Fruit fly (Drosophila melanogaster) whole organism, wandering third instar larva: Measurements from ENCODE around the gene CG33784.

Source experiments
- Abd-B ChIP-seq: fragments of >200 bp; optimal IDR thresholded peaks from 2 replicates; lab custom pipeline; 2017; ENCODE audit warnings: missing biosample characterization, missing genetic modification characterization
- CG32264 ChIP-seq: fragments of 200-800 bp; sonication (Bioruptor generic); optimal IDR thresholded peaks from 2 replicates; lab custom pipeline; 2016; ENCODE audit warnings: missing biosample characterization, missing genetic modification characterization
- CG9705 ChIP-seq: fragments of 200-800 bp; sonication (Bioruptor generic); optimal IDR thresholded peaks from 2 replicates; lab custom pipeline; 2018; ENCODE audit warnings: missing biosample characterization, mild to moderate bottlenecking, missing genetic modification characterization
- CrebA ChIP-seq: fragments of 200-800 bp; sonication (Bioruptor generic); optimal IDR thresholded peaks from 2 replicates; lab custom pipeline; 2016; ENCODE audit warnings: missing biosample characterization, mild to moderate bottlenecking, missing genetic modification characterization, borderline replicate concordance
- Dfd ChIP-seq: fragments of >200 bp; optimal IDR thresholded peaks from 2 replicates; lab custom pipeline; 2017; ENCODE audit warnings: missing biosample characterization, missing genetic modification characterization
- Dif ChIP-seq: fragments of 200-275, 200-300 bp; sonication (Bioruptor generic); optimal IDR thresholded peaks from 2 replicates; lab custom pipeline; 2018; ENCODE audit warnings: missing biosample characterization, missing genetic modification characterization; ENCODE audit not compliant: partially characterized antibody
- GATAd ChIP-seq: sonication (Bioruptor generic); optimal IDR thresholded peaks from 2 replicates; lab custom pipeline; 2016; ENCODE audit warnings: missing biosample characterization, missing genetic modification characterization
- HLH106 ChIP-seq: fragments of 200-800 bp; optimal IDR thresholded peaks from 3 replicates; lab custom pipeline; 2019; ENCODE audit warnings: missing biosample characterization, mild to moderate bottlenecking, missing genetic modification characterization, moderate library complexity
- Hnf4 ChIP-seq: fragments of 200-800 bp; sonication (Bioruptor generic); optimal IDR thresholded peaks from 2 replicates; lab custom pipeline; 2016; ENCODE audit warnings: missing biosample characterization, mild to moderate bottlenecking, missing genetic modification characterization
- Hr78 ChIP-seq: fragments of >200 bp; optimal IDR thresholded peaks from 2 replicates; lab custom pipeline; 2017; ENCODE audit warnings: missing biosample characterization, missing genetic modification characterization
- Hr83 ChIP-seq: fragments of 200-300 bp; sonication (Bioruptor generic); optimal IDR thresholded peaks from 2 replicates; lab custom pipeline; 2016; ENCODE audit warnings: missing biosample characterization, mild to moderate bottlenecking, missing genetic modification characterization, moderate library complexity; ENCODE audit not compliant: poor library complexity, severe bottlenecking
- Jra ChIP-seq: sonication (Bioruptor generic); optimal IDR thresholded peaks from 2 replicates; lab custom pipeline; 2016; ENCODE audit warnings: missing biosample characterization, missing genetic modification characterization
- Mio ChIP-seq: sonication (Bioruptor generic); optimal IDR thresholded peaks from 2 replicates; lab custom pipeline; 2016; ENCODE audit warnings: missing biosample characterization, missing genetic modification characterization
- Myc ChIP-seq: fragments of >200 bp; optimal IDR thresholded peaks from 2 replicates; lab custom pipeline; 2017
- N ChIP-seq: fragments of >200 bp; optimal IDR thresholded peaks from 2 replicates; lab custom pipeline; 2018; ENCODE audit warnings: missing biosample characterization, missing external identifiers, missing genetic modification characterization
- OdsH ChIP-seq: fragments of 200-800 bp; sonication (Bioruptor generic); optimal IDR thresholded peaks from 2 replicates; lab custom pipeline; 2016; ENCODE audit warnings: missing biosample characterization, mild to moderate bottlenecking, missing genetic modification characterization
- Rel ChIP-seq, 2 experiments: fragments of 200-800 bp; sonication (Bioruptor generic) in 1 of 2; optimal IDR thresholded peaks; 2 replicates in 1 of 2; 3 replicates in 1 of 2; lab custom pipeline; 2016 to 2019; ENCODE audit warnings: mild to moderate bottlenecking in 2 of 2, missing biosample characterization in 2 of 2, missing genetic modification characterization in 2 of 2, moderate library complexity in 1 of 2
- Sp1 ChIP-seq: fragments of 200-800 bp; sonication (Bioruptor generic); optimal IDR thresholded peaks from 3 replicates; lab custom pipeline; 2019; ENCODE audit warnings: missing biosample characterization, mild to moderate bottlenecking, missing genetic modification characterization, moderate library complexity
- Vsx2 ChIP-seq: fragments of 200-300, 225-300 bp; sonication (Bioruptor generic); optimal IDR thresholded peaks from 2 replicates; lab custom pipeline; 2018; ENCODE audit warnings: missing biosample characterization, missing genetic modification characterization; ENCODE audit not compliant: partially characterized antibody
- br ChIP-seq: fragments of 200-800 bp; sonication (Bioruptor generic); optimal IDR thresholded peaks from 2 replicates; lab custom pipeline; 2016; ENCODE audit warnings: missing biosample characterization, missing genetic modification characterization
- brk ChIP-seq: fragments of 200-800 bp; sonication (Bioruptor generic); optimal IDR thresholded peaks from 2 replicates; lab custom pipeline; 2016; ENCODE audit warnings: missing biosample characterization, mild to moderate bottlenecking, missing genetic modification characterization
- dl ChIP-seq, 2 experiments: fragments of 175-275, 200-275 bp in 1 of 2; fragments of 200-275 bp in 1 of 2; sonication (Bioruptor generic); optimal IDR thresholded peaks; lab custom pipeline; 2018; ENCODE audit warnings: mild to moderate bottlenecking in 2 of 2, missing biosample characterization in 2 of 2, missing genetic modification characterization in 2 of 2, moderate library complexity in 2 of 2; ENCODE audit not compliant: partially characterized antibody in 2 of 2, insufficient read depth in 1 of 2
- dmrt93B ChIP-seq: fragments of 200-800 bp; sonication (Bioruptor generic); optimal IDR thresholded peaks from 2 replicates; lab custom pipeline; 2018; ENCODE audit warnings: missing biosample characterization, mild to moderate bottlenecking, missing genetic modification characterization
- dsf ChIP-seq: sonication (Bioruptor generic); optimal IDR thresholded peaks from 2 replicates; lab custom pipeline; 2016; ENCODE audit warnings: missing biosample characterization, missing genetic modification characterization, borderline replicate concordance
- ey ChIP-seq: fragments of 200-800 bp; sonication (Bioruptor generic); optimal IDR thresholded peaks from 2 replicates; lab custom pipeline; 2016; ENCODE audit warnings: missing biosample characterization, missing genetic modification characterization
- foxo ChIP-seq, 2 experiments: fragments of 200-800 bp; sonication (Bioruptor generic); optimal IDR thresholded peaks; 2 replicates in 1 of 2; 3 replicates in 1 of 2; lab custom pipeline; 2016 to 2017; ENCODE audit warnings: missing biosample characterization in 2 of 2, missing genetic modification characterization in 2 of 2
- fru ChIP-seq: fragments of 200-800 bp; sonication (Bioruptor generic); optimal IDR thresholded peaks from 3 replicates; lab custom pipeline; 2016; ENCODE audit warnings: missing biosample characterization, mild to moderate bottlenecking, missing genetic modification characterization
- h ChIP-seq: fragments of 200-800 bp; sonication (Bioruptor generic); optimal IDR thresholded peaks from 3 replicates; lab custom pipeline; 2016; ENCODE audit warnings: missing biosample characterization, mild to moderate bottlenecking, missing genetic modification characterization
- jim ChIP-seq: fragments of 175-275, 200-325 bp; sonication (Bioruptor generic); optimal IDR thresholded peaks from 2 replicates; lab custom pipeline; 2016; ENCODE audit warnings: missing biosample characterization, mild to moderate bottlenecking, missing genetic modification characterization
- lola ChIP-seq: fragments of >200 bp; optimal IDR thresholded peaks from 2 replicates; lab custom pipeline; 2017; ENCODE audit warnings: missing biosample characterization, missing genetic modification characterization
- pan ChIP-seq: fragments of >200 bp; optimal IDR thresholded peaks from 2 replicates; lab custom pipeline; 2017
- psq ChIP-seq: fragments of 200-800 bp; sonication (Bioruptor generic); optimal IDR thresholded peaks from 3 replicates; lab custom pipeline; 2017; ENCODE audit warnings: missing biosample characterization, mild to moderate bottlenecking, missing genetic modification characterization, moderate library complexity
- rgr ChIP-seq: fragments of 200-800 bp; sonication (Bioruptor generic); optimal IDR thresholded peaks from 3 replicates; lab custom pipeline; 2016; ENCODE audit warnings: missing biosample characterization, mild to moderate bottlenecking, missing genetic modification characterization
- sage ChIP-seq: fragments of 200-800 bp; sonication (Bioruptor generic); optimal IDR thresholded peaks from 2 replicates; lab custom pipeline; 2016; ENCODE audit warnings: missing biosample characterization, mild to moderate bottlenecking, missing genetic modification characterization
- sv ChIP-seq: fragments of 200-800 bp; sonication (Bioruptor generic); optimal IDR thresholded peaks from 3 replicates; lab custom pipeline; 2016; ENCODE audit warnings: missing biosample characterization, missing genetic modification characterization
- tai ChIP-seq: sonication (Bioruptor generic); optimal IDR thresholded peaks from 2 replicates; lab custom pipeline; 2016; ENCODE audit warnings: missing biosample characterization, missing genetic modification characterization
- usp ChIP-seq: fragments of >200 bp; optimal IDR thresholded peaks from 2 replicates; lab custom pipeline; 2017; ENCODE audit warnings: missing biosample characterization, missing genetic modification characterization
- woc ChIP-seq: sonication (Bioruptor generic); optimal IDR thresholded peaks from 2 replicates; lab custom pipeline; 2016; ENCODE audit warnings: missing biosample characterization, mild to moderate bottlenecking, missing genetic modification characterization

The CG33784 gene

DNA sequence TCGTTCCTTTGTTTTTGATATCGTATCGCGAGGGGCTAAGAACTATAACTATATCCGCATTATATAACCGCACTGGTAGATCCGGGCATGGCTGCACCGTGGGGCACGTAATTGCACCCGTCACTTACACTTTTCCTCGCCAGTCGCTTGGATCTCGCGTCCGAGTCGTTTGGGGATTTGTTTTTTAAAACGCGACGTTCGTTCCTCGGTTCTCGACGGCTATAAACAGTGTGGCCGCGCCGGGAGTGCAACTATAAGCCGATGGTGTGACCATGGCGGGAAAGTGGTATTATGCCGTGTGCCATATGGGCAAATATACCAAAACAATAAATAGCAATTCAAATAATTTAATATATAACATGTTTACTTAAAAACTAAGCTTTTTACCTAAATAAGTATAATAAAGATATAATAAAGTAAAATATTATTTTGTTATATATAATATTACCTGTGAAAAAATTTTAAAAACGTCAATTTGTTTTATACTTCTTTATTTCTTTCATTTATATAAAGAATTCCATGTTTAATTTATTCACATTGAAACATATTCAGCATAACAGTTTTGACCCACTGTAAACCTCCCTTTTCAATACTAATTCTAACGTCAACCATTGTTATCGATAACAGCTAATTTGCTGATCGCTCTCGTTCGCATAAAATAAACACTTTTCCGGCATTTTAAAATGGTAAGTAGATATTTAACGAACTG is 24.9 kb upstream of the CG33784 start, which contains the start of the genes Mical and CG3909:
Gene Mical, minus strand, starts transcription at position 232 of the 709 bp plus-strand sequence.
Gene CG3909, plus strand, starts transcription at position 607 of the 709 bp plus-strand sequence.
- no peak for TF ChIP-seq N
- TF ChIP-seq CG9705 (GFP tag; lab: Kevin White, UChicago), result peak; percentile 49
- TF ChIP-seq Sp1 (GFP tag; lab: Kevin White, UChicago), result peak; percentile 86
- TF ChIP-seq lola (GFP tag; lab: Kevin White, UChicago), result no peak
- TF ChIP-seq Rel (GFP tag; optimal IDR thresholded peaks at IDR 0.05; lab: Kevin White, UChicago), result no peak
- TF ChIP-seq Rel (tag; optimal IDR thresholded peaks at IDR 0.05; lab: Kevin White, UChicago), result peak; percentile 77
- peak; percentile 74 for TF ChIP-seq psq
- peak; percentile 67 for TF ChIP-seq fru (GFP tag; lab: Kevin White, UChicago)
- TF ChIP-seq Hr78 (GFP tag; lab: Kevin White, UChicago), result no peak
- peak; percentile 16 for TF ChIP-seq Jra (GFP tag; lab: Kevin White, UChicago)
- peak; percentile 71 for TF ChIP-seq h (GFP tag; lab: Kevin White, UChicago)
- no peak for TF ChIP-seq usp (GFP tag; lab: Kevin White, UChicago)
- TF ChIP-seq HLH106 (tag; lab: Kevin White, UChicago), result peak; percentile 89
- TF ChIP-seq ey (GFP tag; lab: Kevin White, UChicago), result peak; percentile 52
- peak; percentile 15 for TF ChIP-seq br (GFP tag; lab: Kevin White, UChicago)
- peak; percentile 15 for TF ChIP-seq sage (GFP tag; lab: Kevin White, UChicago)
- peak; percentile 65 for TF ChIP-seq dsf
- no peak for TF ChIP-seq Myc (lab: Kevin White, UChicago)
- no peak for TF ChIP-seq dmrt93B (GFP tag; lab: Kevin White, UChicago)
- no peak for TF ChIP-seq Abd-B (GFP tag; lab: Kevin White, UChicago)
- peak; percentile 25 for TF ChIP-seq jim
- peak; percentile 59 for TF ChIP-seq Dif (GFP tag; lab: Kevin White, UChicago)
- TF ChIP-seq Mio, result no peak
- peak; percentile 82 for TF ChIP-seq Hnf4
- TF ChIP-seq rgr (GFP tag; lab: Kevin White, UChicago), result peak; percentile 69
- TF ChIP-seq woc (GFP tag; lab: Kevin White, UChicago), result peak; percentile 60
- TF ChIP-seq Hr83 (GFP tag; lab: Kevin White, UChicago), result peak; percentile 51
- no peak for TF ChIP-seq tai
- no peak for TF ChIP-seq brk (GFP tag; lab: Kevin White, UChicago)
- TF ChIP-seq CG32264, result no peak
- peak in 1 of 2 experiments; percentile 87 for TF ChIP-seq foxo (GFP tag; optimal IDR thresholded peaks at IDR 0.05; lab: Kevin White, UChicago)
- TF ChIP-seq pan (lab: Kevin White, UChicago), result no peak
- TF ChIP-seq Vsx2 (GFP tag; lab: Kevin White, UChicago), result peak; percentile 94
- TF ChIP-seq dl (GFP tag; optimal IDR thresholded peaks at IDR 0.05; lab: Kevin White, UChicago; ENCODE audit: insufficient read depth in 1 of 2, partially characterized antibody in 2 of 2), result no peak
- TF ChIP-seq CrebA, result no peak
- TF ChIP-seq Dfd (GFP tag; lab: Kevin White, UChicago), result no peak
- no peak for TF ChIP-seq GATAd (GFP tag; lab: Kevin White, UChicago)
- peak; percentile 36 for TF ChIP-seq sv
- peak; percentile 68 for TF ChIP-seq OdsH (GFP tag; lab: Kevin White, UChicago)
- TF ChIP-seq, all 38 proteins: peak for 22

DNA sequence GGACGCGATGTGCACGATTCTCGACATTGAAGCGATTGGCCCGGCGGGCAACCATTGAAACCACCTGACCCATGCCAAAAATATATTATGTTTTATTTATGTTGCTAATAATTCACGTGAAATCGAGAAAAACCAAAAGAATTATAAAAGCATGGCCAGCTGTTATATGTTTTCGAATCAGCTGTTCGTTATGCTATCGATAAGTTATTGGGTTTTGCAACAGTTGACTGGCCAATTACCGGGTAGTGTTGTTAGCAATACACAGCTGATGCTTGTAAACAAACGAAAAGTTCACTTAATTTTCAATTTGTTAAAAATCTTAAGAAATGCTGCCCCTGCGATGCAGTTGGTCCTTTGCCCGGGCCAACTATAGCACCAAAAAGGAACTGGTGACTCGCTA is 22.4 kb upstream of the CG33784 start, which contains the start of the genes CG11722 and mtTFB2:
Gene CG11722, minus strand, starts transcription at position 200 of the 400 bp plus-strand sequence.
Gene mtTFB2, plus strand, starts transcription at position 232 of the 400 bp plus-strand sequence.
- TF ChIP-seq sv (no peak), br (GFP tag; lab: Kevin White, UChicago) (no peak), Vsx2 (GFP tag; lab: Kevin White, UChicago) (peak; percentile 91), ey (GFP tag; lab: Kevin White, UChicago) (no peak), rgr (GFP tag; lab: Kevin White, UChicago) (no peak), Hnf4 (peak; percentile 50), Dfd (GFP tag; lab: Kevin White, UChicago) (no peak), Rel (GFP tag; optimal IDR thresholded peaks at IDR 0.05; lab: Kevin White, UChicago) (no peak), Rel (tag; optimal IDR thresholded peaks at IDR 0.05; lab: Kevin White, UChicago) (peak; percentile 5)
